Worm (Caenorhabditis elegans) whole organism, L4/young adult: ENCODE results near the gene F44E5.5.

Experiments used
- dao-5 ChIP-seq: sonication (generic microtip); optimal IDR thresholded peaks from 2 replicates; lab custom pipeline; 2016; ENCODE audit warnings: missing genotype, missing genetic modification characterization, moderate library complexity, missing compliant biosample characterization
- him-1 ChIP-seq: sonication (generic microtip); optimal IDR thresholded peaks from 2 replicates; lab custom pipeline; 2016; ENCODE audit warnings: missing genotype, missing genetic modification reagents, missing genetic modification characterization, missing compliant biosample characterization

DNA sequence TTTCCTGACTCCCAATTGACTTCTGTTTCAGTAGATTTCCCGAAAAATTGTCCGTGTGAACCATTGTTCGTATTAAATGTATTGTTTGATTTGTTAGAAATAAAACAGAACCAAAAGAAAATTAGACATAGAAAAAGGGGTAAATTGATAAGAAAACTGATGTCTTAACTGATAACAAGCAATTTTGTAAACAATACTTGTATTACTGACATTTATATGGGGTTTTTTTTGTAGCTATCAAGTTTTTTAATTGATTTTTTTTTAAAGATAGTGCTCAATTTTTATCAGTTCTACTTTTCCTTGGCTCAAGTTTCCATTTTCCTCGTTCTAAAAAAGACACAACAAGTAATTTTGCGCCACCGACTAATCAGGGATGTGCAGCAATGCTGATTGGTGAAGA is 37.7 kb downstream of the F44E5.5 start:
- TF ChIP-seq him-1 (no peak), dao-5 (tag; lab: Kevin White, UChicago) (no peak)
